Fruit fly (Drosophila melanogaster): ENCODE results near the gene CG15258.

DNA sequence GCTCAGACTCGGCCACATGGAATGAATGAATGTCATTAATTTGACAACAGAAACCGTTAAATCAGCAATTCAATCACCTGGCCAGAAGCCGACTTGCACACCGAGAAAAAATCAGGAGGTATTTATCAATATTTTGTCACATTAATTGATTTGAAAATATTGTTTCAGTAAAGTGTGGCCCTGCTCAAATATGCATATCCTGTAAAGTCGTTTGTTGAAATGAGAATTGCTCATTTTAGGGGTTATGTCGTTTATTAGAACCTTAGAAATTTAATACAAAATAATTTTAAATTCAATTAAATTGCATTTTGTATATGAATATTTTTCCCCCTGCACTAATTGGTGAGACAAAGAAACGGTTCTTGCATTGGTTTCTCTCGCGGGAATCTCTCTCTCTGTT is 2.9 kb downstream of the CG15258 start:
- TF ChIP-seq Ets98B (GFP tag; IDR thresholded peaks at IDR 0.05) (no peak), rn (GFP tag; IDR thresholded peaks at IDR 0.05) (no peak), CG12605 (GFP tag; IDR thresholded peaks at IDR 0.05) (no peak), CG34367 (tag; optimal IDR thresholded peaks at IDR 0.05) (no peak), CG8301 (tag; optimal IDR thresholded peaks at IDR 0.05) (no peak)

Data from whole organism, pupa.